Fruit fly (Drosophila melanogaster) whole organism, wandering third instar larva: Measurements from ENCODE around the gene CG7685.
A peak's percentile ranks its signal among the peaks of the same experiment; 100 is the strongest.

Source experiments
- Abd-B ChIP-seq: fragments of >200 bp; optimal IDR thresholded peaks from 2 replicates; lab custom pipeline; 2017; ENCODE audit warnings: missing biosample characterization, missing genetic modification characterization
- CG32264 ChIP-seq: fragments of 200-800 bp; sonication (Bioruptor generic); optimal IDR thresholded peaks from 2 replicates; lab custom pipeline; 2016; ENCODE audit warnings: missing biosample characterization, missing genetic modification characterization
- CG9705 ChIP-seq: fragments of 200-800 bp; sonication (Bioruptor generic); optimal IDR thresholded peaks from 2 replicates; lab custom pipeline; 2018; ENCODE audit warnings: missing biosample characterization, mild to moderate bottlenecking, missing genetic modification characterization
- CrebA ChIP-seq: fragments of 200-800 bp; sonication (Bioruptor generic); optimal IDR thresholded peaks from 2 replicates; lab custom pipeline; 2016; ENCODE audit warnings: missing biosample characterization, mild to moderate bottlenecking, missing genetic modification characterization, borderline replicate concordance
- Dfd ChIP-seq: fragments of >200 bp; optimal IDR thresholded peaks from 2 replicates; lab custom pipeline; 2017; ENCODE audit warnings: missing biosample characterization, missing genetic modification characterization
- Dif ChIP-seq: fragments of 200-275, 200-300 bp; sonication (Bioruptor generic); optimal IDR thresholded peaks from 2 replicates; lab custom pipeline; 2018; ENCODE audit warnings: missing biosample characterization, missing genetic modification characterization; ENCODE audit not compliant: partially characterized antibody
- GATAd ChIP-seq: sonication (Bioruptor generic); optimal IDR thresholded peaks from 2 replicates; lab custom pipeline; 2016; ENCODE audit warnings: missing biosample characterization, missing genetic modification characterization
- HLH106 ChIP-seq: fragments of 200-800 bp; optimal IDR thresholded peaks from 3 replicates; lab custom pipeline; 2019; ENCODE audit warnings: missing biosample characterization, mild to moderate bottlenecking, missing genetic modification characterization, moderate library complexity
- Hnf4 ChIP-seq: fragments of 200-800 bp; sonication (Bioruptor generic); optimal IDR thresholded peaks from 2 replicates; lab custom pipeline; 2016; ENCODE audit warnings: missing biosample characterization, mild to moderate bottlenecking, missing genetic modification characterization
- Hr78 ChIP-seq: fragments of >200 bp; optimal IDR thresholded peaks from 2 replicates; lab custom pipeline; 2017; ENCODE audit warnings: missing biosample characterization, missing genetic modification characterization
- Hr83 ChIP-seq: fragments of 200-300 bp; sonication (Bioruptor generic); optimal IDR thresholded peaks from 2 replicates; lab custom pipeline; 2016; ENCODE audit warnings: missing biosample characterization, mild to moderate bottlenecking, missing genetic modification characterization, moderate library complexity; ENCODE audit not compliant: poor library complexity, severe bottlenecking
- Jra ChIP-seq: sonication (Bioruptor generic); optimal IDR thresholded peaks from 2 replicates; lab custom pipeline; 2016; ENCODE audit warnings: missing biosample characterization, missing genetic modification characterization
- Mio ChIP-seq: sonication (Bioruptor generic); optimal IDR thresholded peaks from 2 replicates; lab custom pipeline; 2016; ENCODE audit warnings: missing biosample characterization, missing genetic modification characterization
- Myc ChIP-seq: fragments of >200 bp; optimal IDR thresholded peaks from 2 replicates; lab custom pipeline; 2017
- N ChIP-seq: fragments of >200 bp; optimal IDR thresholded peaks from 2 replicates; lab custom pipeline; 2018; ENCODE audit warnings: missing biosample characterization, missing external identifiers, missing genetic modification characterization
- OdsH ChIP-seq: fragments of 200-800 bp; sonication (Bioruptor generic); optimal IDR thresholded peaks from 2 replicates; lab custom pipeline; 2016; ENCODE audit warnings: missing biosample characterization, mild to moderate bottlenecking, missing genetic modification characterization
- Rel ChIP-seq, 2 experiments: fragments of 200-800 bp; sonication (Bioruptor generic) in 1 of 2; optimal IDR thresholded peaks; 2 replicates in 1 of 2; 3 replicates in 1 of 2; lab custom pipeline; 2016 to 2019; ENCODE audit warnings: mild to moderate bottlenecking in 2 of 2, missing biosample characterization in 2 of 2, missing genetic modification characterization in 2 of 2, moderate library complexity in 1 of 2
- Sp1 ChIP-seq: fragments of 200-800 bp; sonication (Bioruptor generic); optimal IDR thresholded peaks from 3 replicates; lab custom pipeline; 2019; ENCODE audit warnings: missing biosample characterization, mild to moderate bottlenecking, missing genetic modification characterization, moderate library complexity
- Vsx2 ChIP-seq: fragments of 200-300, 225-300 bp; sonication (Bioruptor generic); optimal IDR thresholded peaks from 2 replicates; lab custom pipeline; 2018; ENCODE audit warnings: missing biosample characterization, missing genetic modification characterization; ENCODE audit not compliant: partially characterized antibody
- br ChIP-seq: fragments of 200-800 bp; sonication (Bioruptor generic); optimal IDR thresholded peaks from 2 replicates; lab custom pipeline; 2016; ENCODE audit warnings: missing biosample characterization, missing genetic modification characterization
- brk ChIP-seq: fragments of 200-800 bp; sonication (Bioruptor generic); optimal IDR thresholded peaks from 2 replicates; lab custom pipeline; 2016; ENCODE audit warnings: missing biosample characterization, mild to moderate bottlenecking, missing genetic modification characterization
- dl ChIP-seq, 2 experiments: fragments of 175-275, 200-275 bp in 1 of 2; fragments of 200-275 bp in 1 of 2; sonication (Bioruptor generic); optimal IDR thresholded peaks; lab custom pipeline; 2018; ENCODE audit warnings: mild to moderate bottlenecking in 2 of 2, missing biosample characterization in 2 of 2, missing genetic modification characterization in 2 of 2, moderate library complexity in 2 of 2; ENCODE audit not compliant: partially characterized antibody in 2 of 2, insufficient read depth in 1 of 2
- dmrt93B ChIP-seq: fragments of 200-800 bp; sonication (Bioruptor generic); optimal IDR thresholded peaks from 2 replicates; lab custom pipeline; 2018; ENCODE audit warnings: missing biosample characterization, mild to moderate bottlenecking, missing genetic modification characterization
- dsf ChIP-seq: sonication (Bioruptor generic); optimal IDR thresholded peaks from 2 replicates; lab custom pipeline; 2016; ENCODE audit warnings: missing biosample characterization, missing genetic modification characterization, borderline replicate concordance
- ey ChIP-seq: fragments of 200-800 bp; sonication (Bioruptor generic); optimal IDR thresholded peaks from 2 replicates; lab custom pipeline; 2016; ENCODE audit warnings: missing biosample characterization, missing genetic modification characterization
- foxo ChIP-seq, 2 experiments: fragments of 200-800 bp; sonication (Bioruptor generic); optimal IDR thresholded peaks; 2 replicates in 1 of 2; 3 replicates in 1 of 2; lab custom pipeline; 2016 to 2017; ENCODE audit warnings: missing biosample characterization in 2 of 2, missing genetic modification characterization in 2 of 2
- fru ChIP-seq: fragments of 200-800 bp; sonication (Bioruptor generic); optimal IDR thresholded peaks from 3 replicates; lab custom pipeline; 2016; ENCODE audit warnings: missing biosample characterization, mild to moderate bottlenecking, missing genetic modification characterization
- h ChIP-seq: fragments of 200-800 bp; sonication (Bioruptor generic); optimal IDR thresholded peaks from 3 replicates; lab custom pipeline; 2016; ENCODE audit warnings: missing biosample characterization, mild to moderate bottlenecking, missing genetic modification characterization
- jim ChIP-seq: fragments of 175-275, 200-325 bp; sonication (Bioruptor generic); optimal IDR thresholded peaks from 2 replicates; lab custom pipeline; 2016; ENCODE audit warnings: missing biosample characterization, mild to moderate bottlenecking, missing genetic modification characterization
- lola ChIP-seq: fragments of >200 bp; optimal IDR thresholded peaks from 2 replicates; lab custom pipeline; 2017; ENCODE audit warnings: missing biosample characterization, missing genetic modification characterization
- pan ChIP-seq: fragments of >200 bp; optimal IDR thresholded peaks from 2 replicates; lab custom pipeline; 2017
- psq ChIP-seq: fragments of 200-800 bp; sonication (Bioruptor generic); optimal IDR thresholded peaks from 3 replicates; lab custom pipeline; 2017; ENCODE audit warnings: missing biosample characterization, mild to moderate bottlenecking, missing genetic modification characterization, moderate library complexity
- rgr ChIP-seq: fragments of 200-800 bp; sonication (Bioruptor generic); optimal IDR thresholded peaks from 3 replicates; lab custom pipeline; 2016; ENCODE audit warnings: missing biosample characterization, mild to moderate bottlenecking, missing genetic modification characterization
- sage ChIP-seq: fragments of 200-800 bp; sonication (Bioruptor generic); optimal IDR thresholded peaks from 2 replicates; lab custom pipeline; 2016; ENCODE audit warnings: missing biosample characterization, mild to moderate bottlenecking, missing genetic modification characterization
- sv ChIP-seq: fragments of 200-800 bp; sonication (Bioruptor generic); optimal IDR thresholded peaks from 3 replicates; lab custom pipeline; 2016; ENCODE audit warnings: missing biosample characterization, missing genetic modification characterization
- tai ChIP-seq: sonication (Bioruptor generic); optimal IDR thresholded peaks from 2 replicates; lab custom pipeline; 2016; ENCODE audit warnings: missing biosample characterization, missing genetic modification characterization
- usp ChIP-seq: fragments of >200 bp; optimal IDR thresholded peaks from 2 replicates; lab custom pipeline; 2017; ENCODE audit warnings: missing biosample characterization, missing genetic modification characterization
- woc ChIP-seq: sonication (Bioruptor generic); optimal IDR thresholded peaks from 2 replicates; lab custom pipeline; 2016; ENCODE audit warnings: missing biosample characterization, mild to moderate bottlenecking, missing genetic modification characterization

CG7685 gene

DNA sequence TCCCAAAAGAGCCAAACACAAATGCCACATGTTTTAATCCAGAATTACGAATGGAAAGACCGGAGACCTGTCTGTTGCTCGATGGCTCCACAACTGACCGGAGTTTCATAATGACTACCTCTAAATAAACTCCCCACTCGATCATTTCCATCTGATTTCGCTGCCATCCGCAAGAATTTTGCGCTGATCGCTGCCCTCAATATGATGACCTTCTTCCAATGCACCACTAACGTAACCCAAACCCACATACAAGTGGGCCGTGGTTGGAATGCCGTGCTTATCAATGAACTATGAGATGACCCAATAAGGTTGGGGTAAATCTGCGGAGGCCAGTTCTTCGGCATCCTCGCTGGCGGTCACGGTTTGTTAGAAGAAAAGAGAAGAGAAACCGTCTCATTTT lies 19.8 kb upstream of the CG7685 start, which contains the start of gene CG14309:
TSS of gene CG14309 (minus strand) at position 101 of the 400 bp plus-strand sequence.
- TF ChIP-seq pan (lab: Kevin White, UChicago) (no peak), fru (GFP tag; lab: Kevin White, UChicago) (no peak)

dm6 chr3R:18385593-18385992 lies 19.1 kb upstream of the CG7685 start, which contains the start of gene cona:
Gene cona, plus strand, starts transcription at chr3R:18385828.
- TF ChIP-seq dsf (no peak), Vsx2 (GFP tag; lab: Kevin White, UChicago) (no peak), Mio (no peak), psq (GFP tag; lab: Kevin White, UChicago) (no peak), CG32264 (no peak), HLH106 (tag; lab: Kevin White, UChicago) (no peak), ey (no peak), lola (GFP tag; lab: Kevin White, UChicago) (no peak), Dif (GFP tag; lab: Kevin White, UChicago) (no peak)

dm6 chr3R:18389790-18390189 lies 14.9 kb upstream of the CG7685 start, which contains the start of gene Vha100-4:
Gene Vha100-4, minus strand, starts transcription at chr3R:18389805.
- no peak for TF ChIP-seq Sp1 (GFP tag; lab: Kevin White, UChicago)
- TF ChIP-seq Hr78: no peak
- TF ChIP-seq dmrt93B (GFP tag; lab: Kevin White, UChicago): no peak
- TF ChIP-seq sage (GFP tag; lab: Kevin White, UChicago): no peak
- TF ChIP-seq N (GFP tag; lab: Kevin White, UChicago): no peak
- no peak for TF ChIP-seq OdsH (GFP tag; lab: Kevin White, UChicago)
- TF ChIP-seq Mio: no peak
- TF ChIP-seq Dfd: no peak
- no peak for TF ChIP-seq foxo (GFP tag; optimal IDR thresholded peaks at IDR 0.05; lab: Kevin White, UChicago)
- no peak for TF ChIP-seq dl (GFP tag; optimal IDR thresholded peaks at IDR 0.05; lab: Kevin White, UChicago; ENCODE audit: insufficient read depth in 1 of 2, partially characterized antibody in 2 of 2)
- TF ChIP-seq psq (GFP tag; lab: Kevin White, UChicago): no peak
- TF ChIP-seq h (GFP tag; lab: Kevin White, UChicago): no peak
- TF ChIP-seq dsf: no peak
- TF ChIP-seq Abd-B (GFP tag; lab: Kevin White, UChicago): no peak
- no peak for TF ChIP-seq lola (GFP tag; lab: Kevin White, UChicago)
- no peak for TF ChIP-seq HLH106 (tag; lab: Kevin White, UChicago)
- TF ChIP-seq pan (lab: Kevin White, UChicago): no peak
- TF ChIP-seq Vsx2 (GFP tag; lab: Kevin White, UChicago): no peak
- TF ChIP-seq Hr83 (GFP tag; lab: Kevin White, UChicago): no peak

dm6 chr3R:18393436-18393835 lies 11.3 kb upstream of the CG7685 start:
- TF ChIP-seq brk (GFP tag; lab: Kevin White, UChicago): no peak
- TF ChIP-seq Jra: no peak
- TF ChIP-seq ey: peak; percentile 40
- peak; percentile 18 for TF ChIP-seq Rel (GFP tag; optimal IDR thresholded peaks at IDR 0.05; lab: Kevin White, UChicago)
- no peak for TF ChIP-seq Rel (tag; optimal IDR thresholded peaks at IDR 0.05; lab: Kevin White, UChicago)
- TF ChIP-seq Hr78: no peak
- no peak for TF ChIP-seq Hnf4 (GFP tag; lab: Kevin White, UChicago)
- TF ChIP-seq dsf: no peak
- no peak for TF ChIP-seq GATAd
- TF ChIP-seq Dif (GFP tag; lab: Kevin White, UChicago): no peak
- no peak for TF ChIP-seq CG9705 (GFP tag; lab: Kevin White, UChicago)
- TF ChIP-seq Sp1 (GFP tag; lab: Kevin White, UChicago): peak; percentile 73
- TF ChIP-seq pan (lab: Kevin White, UChicago): no peak
- TF ChIP-seq usp (GFP tag; lab: Kevin White, UChicago): no peak
- TF ChIP-seq dmrt93B (GFP tag; lab: Kevin White, UChicago): no peak
- no peak for TF ChIP-seq Mio
- no peak for TF ChIP-seq lola (GFP tag; lab: Kevin White, UChicago)
- TF ChIP-seq Vsx2 (GFP tag; lab: Kevin White, UChicago): no peak
- no peak for TF ChIP-seq jim (GFP tag; lab: Kevin White, UChicago)
- no peak for TF ChIP-seq Hr83 (GFP tag; lab: Kevin White, UChicago)
- no peak for TF ChIP-seq Abd-B (GFP tag; lab: Kevin White, UChicago)
- TF ChIP-seq sv (GFP tag; lab: Kevin White, UChicago): no peak
- TF ChIP-seq rgr: peak; percentile 79
- no peak for TF ChIP-seq Myc (lab: Kevin White, UChicago)
- TF ChIP-seq CG32264: no peak
- TF ChIP-seq HLH106 (tag; lab: Kevin White, UChicago): peak; percentile 75
- TF ChIP-seq N (GFP tag; lab: Kevin White, UChicago): no peak
- no peak for TF ChIP-seq Dfd
- TF ChIP-seq CrebA (GFP tag; lab: Kevin White, UChicago): no peak
- no peak for TF ChIP-seq tai (GFP tag; lab: Kevin White, UChicago)
- no peak for TF ChIP-seq sage (GFP tag; lab: Kevin White, UChicago)
- peak; percentile 69 for TF ChIP-seq psq (GFP tag; lab: Kevin White, UChicago)
- peak; percentile 29 for TF ChIP-seq br (GFP tag; lab: Kevin White, UChicago)
- TF ChIP-seq fru (GFP tag; lab: Kevin White, UChicago): peak; percentile 51
- TF ChIP-seq OdsH (GFP tag; lab: Kevin White, UChicago): peak; percentile 79
- no peak for TF ChIP-seq dl (GFP tag; optimal IDR thresholded peaks at IDR 0.05; lab: Kevin White, UChicago; ENCODE audit: insufficient read depth in 1 of 2, partially characterized antibody in 2 of 2)
- TF ChIP-seq h (GFP tag; lab: Kevin White, UChicago): peak; percentile 41
- TF ChIP-seq foxo (GFP tag; optimal IDR thresholded peaks at IDR 0.05; lab: Kevin White, UChicago): peak in 1 of 2 experiments; percentile 83
- no peak for TF ChIP-seq woc (GFP tag; lab: Kevin White, UChicago)
